Worm (Caenorhabditis elegans): ENCODE data around the gene Y54E2A.4.

The Y54E2A.4 gene

DNA sequence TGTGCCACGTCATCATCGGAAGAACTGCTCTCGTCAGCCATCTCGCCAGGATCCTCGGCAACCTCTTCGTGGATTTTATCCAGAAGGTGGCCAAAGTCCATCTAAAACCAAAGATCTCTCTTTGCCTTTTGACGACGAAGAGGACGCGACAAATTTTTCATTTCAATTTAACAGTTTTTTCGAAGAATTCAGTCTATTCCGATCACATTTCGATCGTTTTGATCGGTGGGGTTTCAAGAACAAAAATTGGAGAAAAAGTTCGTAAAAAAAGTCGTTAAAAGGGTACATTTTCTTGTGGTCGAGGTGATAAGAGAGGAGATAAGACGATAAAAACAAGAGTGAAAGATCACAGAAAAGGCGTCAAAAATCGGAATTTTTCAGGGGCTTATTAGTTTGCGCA, 21.0 kb upstream of the Y54E2A.4 start, which contains the start of gene glna-1:
Gene glna-1 (minus strand): TSS at position 101 of the 400 bp plus-strand sequence.
- TF ChIP-seq ceh-58 (GFP tag; IDR thresholded peaks at IDR 0.05), result no peak
- no peak for TF ChIP-seq bed-2 (GFP tag; IDR thresholded peaks at IDR 0.05)
- TF ChIP-seq F33H1.4 (GFP tag; IDR thresholded peaks at IDR 0.05), result no peak
- no peak for TF ChIP-seq Y67H2A.10 (GFP tag; conservative IDR thresholded peaks at IDR 0.05)
- no peak for TF ChIP-seq atf-7 (tag; optimal IDR thresholded peaks at IDR 0.05)
- no peak for TF ChIP-seq madf-8 (GFP tag; conservative IDR thresholded peaks at IDR 0.05)
- TF ChIP-seq lin-40 (tag; optimal IDR thresholded peaks at IDR 0.05), result no peak
- no peak for TF ChIP-seq egrh-3 (GFP tag; IDR thresholded peaks at IDR 0.05)
- TF ChIP-seq Y95B8A.8 (GFP tag; IDR thresholded peaks at IDR 0.05), result no peak
- no peak for TF ChIP-seq F49E8.2 (tag; optimal IDR thresholded peaks at IDR 0.05; ENCODE audit: insufficient read depth)
- no peak for TF ChIP-seq rpc-1 (optimal IDR thresholded peaks at IDR 0.05)
- TF ChIP-seq rpc-1 (tag; optimal IDR thresholded peaks at IDR 0.05), result no peak
- no peak for TF ChIP-seq ceh-40 (GFP tag; IDR thresholded peaks at IDR 0.05)
- no peak for TF ChIP-seq C06A6.2 (GFP tag; conservative IDR thresholded peaks at IDR 0.05)
- TF ChIP-seq lin-35 (GFP tag; optimal IDR thresholded peaks at IDR 0.05), result no peak
- no peak for TF ChIP-seq nfyb-1 (GFP tag; IDR thresholded peaks at IDR 0.05)
- TF ChIP-seq akir-1 (GFP tag; optimal IDR thresholded peaks at IDR 0.05), result no peak
- no peak for TF ChIP-seq ccch-3 (GFP tag; optimal IDR thresholded peaks at IDR 0.05)
- TF ChIP-seq rec-8 (tag; optimal IDR thresholded peaks at IDR 0.05), result no peak

DNA sequence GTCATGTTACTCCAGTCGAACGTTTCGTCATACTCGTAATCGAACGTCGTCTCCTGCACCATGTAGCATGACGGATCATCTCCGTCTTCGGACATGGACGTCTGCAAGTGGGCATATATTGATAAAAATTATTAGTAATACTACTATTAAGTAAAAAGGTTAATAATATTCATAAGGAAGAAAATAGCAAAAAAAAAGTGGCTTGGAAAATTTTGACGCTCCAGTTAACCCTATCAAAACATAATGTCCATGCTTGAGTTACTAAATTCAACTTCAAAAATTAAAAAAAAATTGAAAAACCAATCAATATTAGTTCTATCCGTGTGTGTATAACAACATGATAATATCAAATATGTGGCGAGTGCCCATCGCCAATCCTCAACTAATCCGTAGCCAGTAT, 15.3 kb upstream of the Y54E2A.4 start, which contains the start of gene npr-34:
Gene npr-34 (minus strand): TSS at position 101 of the 400 bp plus-strand sequence.
- no peak for TF ChIP-seq snpc-1.3 (tag; optimal IDR thresholded peaks at IDR 0.05; ENCODE audit: insufficient read depth)
- TF ChIP-seq nhr-27 (tag; optimal IDR thresholded peaks at IDR 0.05), result no peak
- TF ChIP-seq hlh-26 (GFP tag; conservative IDR thresholded peaks at IDR 0.05), result no peak

DNA sequence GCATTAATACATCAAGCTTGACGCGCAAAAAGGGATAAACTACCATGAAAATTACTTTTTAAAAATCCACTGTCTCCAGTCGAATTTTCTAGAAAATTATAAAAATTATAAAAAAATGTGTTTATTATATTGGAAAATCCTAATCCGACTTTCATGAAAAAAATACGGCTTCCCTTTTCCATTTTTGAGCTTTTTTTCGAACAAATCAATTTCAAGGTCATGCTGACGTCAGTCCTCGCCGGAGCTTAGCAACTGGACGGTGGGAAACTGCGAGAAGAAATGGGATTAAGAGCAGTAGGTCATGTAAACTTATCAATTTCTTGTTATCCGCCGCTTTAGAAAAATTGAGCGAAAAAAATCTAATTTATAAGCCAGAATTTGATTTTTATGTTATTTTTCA, 9.3 kb upstream of the Y54E2A.4 start:
- TF ChIP-seq cebp-1 (GFP tag; IDR thresholded peaks at IDR 0.05) (no peak), cebp-1 (tag; optimal IDR thresholded peaks at IDR 0.05) (no peak), Y95B8A.8 (GFP tag; IDR thresholded peaks at IDR 0.05) (no peak), ceh-40 (GFP tag; IDR thresholded peaks at IDR 0.05) (no peak), ama-1 (optimal IDR thresholded peaks at IDR 0.05) (no peak), ama-1 (GFP tag; optimal IDR thresholded peaks at IDR 0.05) (no peak), nfya-1 (tag; optimal IDR thresholded peaks at IDR 0.05; ENCODE audit: borderline replicate concordance, insufficient read depth) (no peak), F55B11.4 (tag; optimal IDR thresholded peaks at IDR 0.05; ENCODE audit: borderline replicate concordance, insufficient read depth) (no peak), tbp1 (GFP tag; optimal IDR thresholded peaks at IDR 0.05) (no peak), nhr-179 (tag; optimal IDR thresholded peaks at IDR 0.05) (no peak), lin-35 (GFP tag; optimal IDR thresholded peaks at IDR 0.05) (no peak), ZK185.1 (tag; optimal IDR thresholded peaks at IDR 0.05; ENCODE audit: poor library complexity, severe bottlenecking) (no peak), mxl-1 (tag; optimal IDR thresholded peaks at IDR 0.05) (no peak), him-1 (tag; optimal IDR thresholded peaks at IDR 0.05) (no peak), lsl-1 (GFP tag; optimal IDR thresholded peaks at IDR 0.05) (no peak)
